Fruit fly (Drosophila melanogaster) whole organism, prepupa: Measurements from ENCODE around the gene SF2.
A peak's percentile ranks its signal among the peaks of the same experiment; 100 is the strongest.

Experiments used
- Blimp-1 ChIP-seq: fragments of 200-800 bp; sonication (Bioruptor generic); optimal IDR thresholded peaks from 3 replicates; lab custom pipeline; 2017; ENCODE audit warnings: missing biosample characterization, missing genetic modification characterization, mild to moderate bottlenecking, moderate library complexity, missing genetic modification reagents
- CG10631 ChIP-seq: fragments of 200-800 bp; sonication (Bioruptor generic); optimal IDR thresholded peaks from 2 replicates; lab custom pipeline; 2016; ENCODE audit warnings: missing biosample characterization, missing genetic modification characterization
- CG10669 ChIP-seq: fragments of 200-800 bp; sonication (Bioruptor generic); optimal IDR thresholded peaks from 3 replicates; lab custom pipeline; 2018; ENCODE audit warnings: missing biosample characterization, mild to moderate bottlenecking, missing genetic modification characterization, moderate library complexity
- CG11762 ChIP-seq: fragments of 200-800 bp; sonication (Bioruptor generic); optimal IDR thresholded peaks from 3 replicates; lab custom pipeline; 2016; ENCODE audit warnings: missing biosample characterization, missing genetic modification characterization; ENCODE audit not compliant: insufficient read depth
- CG11902 ChIP-seq: fragments of 200-800 bp; sonication (Bioruptor generic); optimal IDR thresholded peaks from 3 replicates; lab custom pipeline; 2016; ENCODE audit warnings: missing biosample characterization, missing genetic modification characterization
- CG15336 ChIP-seq: fragments of 200-800 bp; sonication (Bioruptor generic); IDR thresholded peaks from 2 replicates; pipeline ENCODE4 v1.3.6; 2022; ENCODE audit warnings: missing biosample characterization, missing genetic modification characterization
- CG1621 ChIP-seq: fragments of 200-800 bp; sonication (Bioruptor generic); optimal IDR thresholded peaks from 3 replicates; lab custom pipeline; 2018; ENCODE audit warnings: missing biosample characterization, mild to moderate bottlenecking, missing genetic modification characterization
- CG16779 ChIP-seq: fragments of 200-800 bp; sonication (Bioruptor generic); optimal IDR thresholded peaks from 3 replicates; lab custom pipeline; 2017; ENCODE audit warnings: missing biosample characterization, mild to moderate bottlenecking, missing genetic modification characterization
- CG3032 ChIP-seq: fragments of 200-800 bp; optimal IDR thresholded peaks from 2 replicates; lab custom pipeline; 2019; ENCODE audit warnings: missing biosample characterization, mild to moderate bottlenecking, missing genetic modification characterization, moderate library complexity
- CG34406 ChIP-seq: fragments of 200-800 bp; sonication (Bioruptor generic); optimal IDR thresholded peaks from 3 replicates; lab custom pipeline; 2016; ENCODE audit warnings: missing biosample characterization, missing genetic modification characterization
- CG3919 ChIP-seq: fragments of 200-800 bp; sonication (Bioruptor generic); optimal IDR thresholded peaks from 3 replicates; lab custom pipeline; 2016; ENCODE audit warnings: missing biosample characterization, missing genetic modification characterization
- CG4318 ChIP-seq: fragments of 200-800 bp; sonication (Bioruptor generic); optimal IDR thresholded peaks from 3 replicates; lab custom pipeline; 2017; ENCODE audit warnings: missing biosample characterization, mild to moderate bottlenecking, missing genetic modification characterization
- CG6163 ChIP-seq: fragments of 200-800 bp; sonication (Bioruptor generic); IDR thresholded peaks from 3 replicates; pipeline ENCODE4 v1.3.6; 2022; ENCODE audit warnings: missing biosample characterization, missing genetic modification characterization
- CG6276 ChIP-seq: fragments of 200-800 bp; sonication (Bioruptor generic); optimal IDR thresholded peaks from 2 replicates; lab custom pipeline; 2017; ENCODE audit warnings: missing biosample characterization, mild to moderate bottlenecking, missing genetic modification characterization
- CG6792 ChIP-seq: fragments of 200-800 bp; sonication (Bioruptor generic); optimal IDR thresholded peaks from 3 replicates; lab custom pipeline; 2016; ENCODE audit warnings: missing biosample characterization, missing genetic modification characterization
- CG6808 ChIP-seq: fragments of 200-800 bp; sonication (Bioruptor generic); optimal IDR thresholded peaks from 3 replicates; lab custom pipeline; 2017; ENCODE audit warnings: missing biosample characterization, missing genetic modification characterization, mild to moderate bottlenecking, moderate library complexity, missing genetic modification reagents
- CG7368 ChIP-seq: fragments of 200-800 bp; sonication (Bioruptor generic); optimal IDR thresholded peaks from 3 replicates; lab custom pipeline; 2016; ENCODE audit warnings: missing biosample characterization, missing genetic modification characterization
- CG8119 ChIP-seq: fragments of 200-800 bp; sonication (Bioruptor generic); IDR thresholded peaks from 3 replicates; pipeline ENCODE4 v1.3.6; 2022; ENCODE audit warnings: missing biosample characterization, missing genetic modification characterization
- CG8319 ChIP-seq: fragments of 200-800 bp; sonication (Bioruptor generic); optimal IDR thresholded peaks from 3 replicates; lab custom pipeline; 2016; ENCODE audit warnings: missing biosample characterization, missing genetic modification characterization
- CG8632 ChIP-seq: fragments of 200-800 bp; sonication (Bioruptor generic); optimal IDR thresholded peaks from 3 replicates; lab custom pipeline; 2016; ENCODE audit warnings: missing biosample characterization, missing genetic modification characterization
- CG9139 ChIP-seq: fragments of 200-800 bp; sonication (Bioruptor generic); optimal IDR thresholded peaks from 3 replicates; lab custom pipeline; 2017; ENCODE audit warnings: missing biosample characterization, mild to moderate bottlenecking, missing genetic modification characterization
- Eip75B ChIP-seq: fragments of 200-800 bp; sonication (Bioruptor generic); optimal IDR thresholded peaks from 3 replicates; lab custom pipeline; 2016; ENCODE audit warnings: missing biosample characterization, missing genetic modification characterization
- Eip78C ChIP-seq: fragments of 200-800 bp; sonication (Bioruptor generic); peaks from one replicate; lab custom pipeline; 2016; ENCODE audit warnings: missing biosample characterization, missing genetic modification characterization
- Ets21C ChIP-seq: fragments of 200-800 bp; sonication (Bioruptor generic); optimal IDR thresholded peaks from 3 replicates; lab custom pipeline; 2016; ENCODE audit warnings: missing biosample characterization, missing genetic modification characterization
- Gug ChIP-seq: fragments of 200-800 bp; sonication (Bioruptor generic); IDR thresholded peaks from 2 replicates; pipeline ENCODE4 v1.3.6; 2022; ENCODE audit warnings: missing biosample characterization, missing genetic modification characterization
- Hr38 ChIP-seq: sonication (Bioruptor generic); optimal IDR thresholded peaks from 2 replicates; lab custom pipeline; 2016; ENCODE audit warnings: missing biosample characterization, missing genetic modification characterization
- Hr39 ChIP-seq: fragments of 200-800 bp; sonication (Bioruptor generic); optimal IDR thresholded peaks from 2 replicates; lab custom pipeline; 2016; ENCODE audit warnings: missing biosample characterization, missing genetic modification characterization
- Hr4 ChIP-seq: fragments of 200-800 bp; sonication (Bioruptor generic); optimal IDR thresholded peaks from 3 replicates; lab custom pipeline; 2016; ENCODE audit warnings: missing biosample characterization, missing genetic modification characterization
- Lpt ChIP-seq: fragments of 200-800 bp; sonication (Bioruptor generic); optimal IDR thresholded peaks from 3 replicates; lab custom pipeline; 2016; ENCODE audit warnings: missing biosample characterization, missing genetic modification characterization
- Met ChIP-seq: fragments of 200-800 bp; sonication (Bioruptor generic); optimal IDR thresholded peaks from 3 replicates; lab custom pipeline; 2016; ENCODE audit warnings: missing biosample characterization, missing genetic modification characterization
- OdsH ChIP-seq: fragments of 200-800 bp; sonication (Bioruptor generic); optimal IDR thresholded peaks from 3 replicates; lab custom pipeline; 2016; ENCODE audit warnings: missing biosample characterization, missing genetic modification characterization
- Smox ChIP-seq: fragments of 200-800 bp; sonication (Bioruptor generic); optimal IDR thresholded peaks from 3 replicates; lab custom pipeline; 2016; ENCODE audit warnings: missing biosample characterization, missing genetic modification characterization
- Sox102F ChIP-seq: fragments of 200-800 bp; sonication (Bioruptor generic); optimal IDR thresholded peaks from 2 replicates; lab custom pipeline; 2016; ENCODE audit warnings: missing biosample characterization, mild to moderate bottlenecking, missing genetic modification characterization
- Sox15 ChIP-seq: fragments of 200-800 bp; sonication (Bioruptor generic); optimal IDR thresholded peaks from 3 replicates; lab custom pipeline; 2016; ENCODE audit warnings: missing biosample characterization, missing genetic modification characterization
- achi ChIP-seq: fragments of 200-800 bp; sonication (Bioruptor generic); optimal IDR thresholded peaks from 3 replicates; lab custom pipeline; 2016; ENCODE audit warnings: missing biosample characterization, missing genetic modification characterization
- acj6 ChIP-seq: fragments of 200-800 bp; sonication (Bioruptor generic); optimal IDR thresholded peaks from 3 replicates; lab custom pipeline; 2016; ENCODE audit warnings: missing biosample characterization, missing genetic modification characterization
- eg ChIP-seq: fragments of 200-800 bp; sonication (Bioruptor generic); IDR thresholded peaks from 3 replicates; pipeline ENCODE4 v1.3.6; 2022; ENCODE audit warnings: missing biosample characterization, missing genetic modification characterization
- esn ChIP-seq: fragments of 200-800 bp; sonication (Bioruptor generic); optimal IDR thresholded peaks from 2 replicates; lab custom pipeline; 2016; ENCODE audit warnings: missing biosample characterization, mild to moderate bottlenecking, missing genetic modification characterization, moderate library complexity
- fd85E ChIP-seq: fragments of 200-800 bp; sonication (Bioruptor generic); optimal IDR thresholded peaks from 3 replicates; lab custom pipeline; 2016; ENCODE audit warnings: missing biosample characterization, missing genetic modification characterization
- fkh ChIP-seq: fragments of 200-800 bp; sonication (Bioruptor generic); optimal IDR thresholded peaks from 3 replicates; lab custom pipeline; 2017; ENCODE audit warnings: missing biosample characterization, mild to moderate bottlenecking, missing genetic modification characterization, moderate library complexity
- lz ChIP-seq: fragments of 200-800 bp; sonication (Bioruptor generic); optimal IDR thresholded peaks from 3 replicates; lab custom pipeline; 2016; ENCODE audit warnings: missing biosample characterization, missing genetic modification characterization
- net ChIP-seq: fragments of 200-800 bp; sonication (Bioruptor generic); optimal IDR thresholded peaks from 3 replicates; lab custom pipeline; 2016; ENCODE audit warnings: missing biosample characterization, missing genetic modification characterization
- pdm3 ChIP-seq: fragments of 200-800 bp; sonication (Bioruptor generic); optimal IDR thresholded peaks from 3 replicates; lab custom pipeline; 2016; ENCODE audit warnings: missing biosample characterization, missing genetic modification characterization
- spab ChIP-seq: fragments of 200-800 bp; sonication (Bioruptor generic); optimal IDR thresholded peaks from 2 replicates; lab custom pipeline; 2017; ENCODE audit warnings: missing biosample characterization, mild to moderate bottlenecking, missing genetic modification characterization, missing genetic modification reagents
- ss ChIP-seq, 2 experiments: fragments of 200-800 bp; sonication (Bioruptor generic); optimal IDR thresholded peaks; 2 replicates in 1 of 2; 3 replicates in 1 of 2; lab custom pipeline; 2017 to 2018; ENCODE audit warnings: mild to moderate bottlenecking in 2 of 2, missing biosample characterization in 2 of 2, missing genetic modification characterization in 2 of 2, moderate library complexity in 1 of 2
- svp ChIP-seq: fragments of 200-800 bp; sonication (Bioruptor generic); peaks from one replicate; lab custom pipeline; 2016; ENCODE audit warnings: missing biosample characterization, missing genetic modification characterization
- topi ChIP-seq: fragments of 200-800 bp; sonication (Bioruptor generic); optimal IDR thresholded peaks from 3 replicates; lab custom pipeline; 2016; ENCODE audit warnings: missing biosample characterization, missing genetic modification characterization
- vri ChIP-seq: fragments of 200-800 bp; sonication (Bioruptor generic); optimal IDR thresholded peaks from 3 replicates; lab custom pipeline; 2016; ENCODE audit warnings: missing biosample characterization, mild to moderate bottlenecking, missing genetic modification characterization

The SF2 gene

DNA sequence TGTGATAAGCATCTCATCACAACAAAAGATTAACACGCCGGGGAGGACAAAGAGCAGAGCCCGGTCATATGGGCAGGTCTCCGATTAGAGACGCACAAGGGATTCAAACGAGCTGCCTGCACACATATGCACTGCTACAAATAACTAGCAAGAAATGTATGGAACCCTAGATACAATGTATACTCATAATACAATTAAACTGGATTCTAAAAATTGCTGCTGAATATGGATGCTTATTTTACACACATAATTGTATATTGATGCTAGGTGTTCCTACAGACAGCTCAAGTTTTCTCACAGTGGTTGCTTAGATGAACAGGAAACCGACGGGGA, 4.8 kb downstream of the SF2 start (continued):
- TF ChIP-seq CG6163 (GFP tag; lab: Robert Waterston, UW), result peak; percentile 75
- peak; percentile 84 for TF ChIP-seq Eip78C (GFP tag; lab: Kevin White, UChicago)
- TF ChIP-seq esn, result peak; percentile 33
- TF ChIP-seq CG11762 (GFP tag; lab: Kevin White, UChicago), result no peak
- TF ChIP-seq CG8632 (GFP tag; lab: Kevin White, UChicago), result peak; percentile 4
- peak; percentile 41 for TF ChIP-seq CG1621 (tag; lab: Kevin White, UChicago)
- peak; percentile 34 for TF ChIP-seq CG16779
- TF ChIP-seq CG34406 (GFP tag; lab: Kevin White, UChicago), result peak; percentile 36
- peak; percentile 33; the same call in 1 of the 3 replicates for TF ChIP-seq CG8119 (GFP tag; lab: Robert Waterston, UW)

DNA sequence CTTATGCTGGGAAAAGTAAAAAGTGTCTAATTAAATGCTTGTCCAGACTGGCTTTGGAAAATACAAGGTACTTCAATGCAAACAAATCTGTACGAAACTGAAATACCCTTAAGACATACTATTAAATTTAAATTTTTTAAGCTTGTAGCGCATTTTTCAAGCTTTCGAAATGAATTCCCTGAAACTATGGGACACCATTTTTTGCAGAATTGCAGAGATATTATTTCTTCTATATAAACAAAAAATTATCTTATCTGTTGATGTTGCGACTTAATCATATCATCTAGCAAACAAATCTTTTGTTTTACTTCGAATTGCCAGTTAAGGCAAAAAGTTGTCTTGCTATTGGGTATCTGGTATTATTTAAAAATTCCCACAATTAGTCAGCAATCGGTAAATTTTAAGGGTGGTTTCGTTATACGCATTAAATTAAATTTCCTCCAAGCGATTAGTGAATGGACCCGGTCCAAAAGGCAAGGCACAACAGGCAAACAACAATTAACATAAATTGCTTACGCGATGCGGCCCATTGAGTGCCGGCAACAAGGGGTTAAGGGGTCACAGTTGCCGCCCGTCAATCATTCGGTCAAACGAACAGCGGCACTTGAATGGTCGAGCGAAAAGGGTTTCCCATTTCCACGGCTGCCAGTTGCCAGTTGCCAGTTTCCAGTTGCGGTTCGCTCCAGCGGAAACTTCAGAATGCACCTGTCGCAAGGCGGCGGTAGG, 5.3 kb downstream of the SF2 start:
- TF ChIP-seq ss (GFP tag; optimal IDR thresholded peaks at IDR 0.05; lab: Kevin White, UChicago) (no peak), acj6 (peak; percentile 15), Blimp-1 (no peak), Eip78C (GFP tag; lab: Kevin White, UChicago) (peak; percentile 94), CG3919 (GFP tag; lab: Kevin White, UChicago) (peak; percentile 18), vri (GFP tag; lab: Kevin White, UChicago) (no peak), CG6163 (GFP tag; lab: Robert Waterston, UW) (no peak), lz (GFP tag; lab: Kevin White, UChicago) (peak; percentile 62), topi (peak; percentile 56), CG3032 (no peak), OdsH (GFP tag; lab: Kevin White, UChicago) (peak; percentile 64), pdm3 (peak; percentile 53), CG10631 (GFP tag; lab: Kevin White, UChicago) (peak; percentile 38), CG6276 (GFP tag; lab: Kevin White, UChicago) (peak; percentile 71), Met (GFP tag; lab: Kevin White, UChicago) (peak; percentile 70), Sox102F (no peak), Eip75B (peak; percentile 28), CG8319 (GFP tag; lab: Kevin White, UChicago) (no peak), Smox (GFP tag; lab: Kevin White, UChicago) (peak; percentile 57), achi (GFP tag; lab: Kevin White, UChicago) (peak; percentile 17), esn (peak; percentile 66), net (GFP tag; lab: Kevin White, UChicago) (peak; percentile 45), CG10669 (peak; percentile 4), CG34406 (GFP tag; lab: Kevin White, UChicago) (peak; percentile 28), Lpt (GFP tag; lab: Kevin White, UChicago) (peak; percentile 10), CG11902 (GFP tag; lab: Kevin White, UChicago) (no peak), eg (GFP tag; lab: Robert Waterston, UW) (0 out of 3 replicates have a peak, but pooled peaks have one; percentile 43), CG11762 (GFP tag; lab: Kevin White, UChicago) (peak; percentile 27), CG7368 (GFP tag; lab: Kevin White, UChicago) (no peak), Sox15 (GFP tag; lab: Kevin White, UChicago) (no peak), Hr38 (GFP tag; lab: Kevin White, UChicago) (no peak), Hr39 (GFP tag; lab: Kevin White, UChicago) (peak; percentile 56), CG4318 (GFP tag; lab: Kevin White, UChicago) (peak; percentile 70), CG1621 (tag; lab: Kevin White, UChicago) (no peak), CG15336 (GFP tag; lab: Robert Waterston, UW) (peak; percentile 51; the same call in 1 of the 2 replicates), CG16779 (no peak), spab (no peak), Ets21C (GFP tag; lab: Kevin White, UChicago) (peak; percentile 34), Gug (no peak), fkh (peak; percentile 22), Hr4 (GFP tag; lab: Kevin White, UChicago) (peak; percentile 83), CG8632 (GFP tag; lab: Kevin White, UChicago) (no peak), fd85E (GFP tag; lab: Kevin White, UChicago) (no peak), svp (GFP tag; lab: Kevin White, UChicago) (peak; percentile 80), CG9139 (GFP tag; lab: Kevin White, UChicago) (no peak), CG6792 (GFP tag; lab: Kevin White, UChicago) (peak; percentile 31), CG6808 (GFP tag; lab: Kevin White, UChicago) (no peak)
